Worm (Caenorhabditis elegans): Measurements from ENCODE around the gene sulp-5.
A peak's percentile ranks its signal among the peaks of the same experiment; 100 is the strongest.

sulp-5 gene

DNA sequence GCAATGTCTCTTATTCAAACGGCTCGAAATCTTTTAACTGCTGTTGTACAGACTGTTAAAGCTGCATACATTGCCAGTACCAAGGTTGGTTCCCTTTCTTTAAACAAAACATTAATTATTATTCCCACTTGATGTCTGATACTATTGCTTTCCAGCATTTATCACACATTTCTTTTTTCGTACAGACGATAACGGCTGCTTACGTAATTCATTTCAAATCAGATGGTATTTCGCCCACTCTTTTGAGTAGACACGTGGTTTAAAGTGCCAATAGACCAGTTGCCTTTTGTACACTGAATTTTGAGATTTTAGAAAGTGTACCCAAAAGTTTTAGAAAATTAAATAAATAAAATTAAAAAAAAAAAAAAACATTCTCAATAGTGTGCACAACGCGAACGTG is 30.4 kb upstream of the sulp-5 start:
- TF ChIP-seq fos-1 (tag; optimal IDR thresholded peaks at IDR 0.05): peak; percentile 57
- TF ChIP-seq gmeb-1 (tag; optimal IDR thresholded peaks at IDR 0.05): no peak
- TF ChIP-seq crh-2 (tag; optimal IDR thresholded peaks at IDR 0.05): peak; percentile 8
- peak; percentile 49 for TF ChIP-seq sma-9 (GFP tag; optimal IDR thresholded peaks at IDR 0.05)
- TF ChIP-seq sma-9 (tag; optimal IDR thresholded peaks at IDR 0.05): no peak

DNA sequence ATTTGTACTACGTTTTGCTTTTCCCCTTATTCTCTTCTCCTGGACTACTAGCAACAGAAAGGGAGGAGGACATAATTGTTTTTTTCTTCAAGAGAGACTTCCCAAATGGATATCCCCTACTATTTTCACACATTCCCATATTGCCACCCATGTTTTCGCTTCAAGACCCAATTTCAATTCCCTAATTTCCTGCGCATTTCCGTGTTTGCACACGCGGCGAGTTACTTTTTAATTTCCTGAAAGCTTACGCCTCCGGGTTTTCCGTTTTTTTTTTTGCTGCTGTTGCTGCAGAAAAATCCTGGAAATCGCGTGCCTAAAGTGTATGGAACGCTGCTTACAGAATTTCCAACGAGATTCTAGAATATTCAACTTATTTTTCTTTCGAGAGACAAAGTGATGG is 27.5 kb upstream of the sulp-5 start:
- TF ChIP-seq unc-55 (GFP tag; optimal IDR thresholded peaks at IDR 0.05): peak; percentile 21
- TF ChIP-seq C34F6.9 (tag; optimal IDR thresholded peaks at IDR 0.05): no peak
- no peak for TF ChIP-seq mab-5 (tag; optimal IDR thresholded peaks at IDR 0.05)

DNA sequence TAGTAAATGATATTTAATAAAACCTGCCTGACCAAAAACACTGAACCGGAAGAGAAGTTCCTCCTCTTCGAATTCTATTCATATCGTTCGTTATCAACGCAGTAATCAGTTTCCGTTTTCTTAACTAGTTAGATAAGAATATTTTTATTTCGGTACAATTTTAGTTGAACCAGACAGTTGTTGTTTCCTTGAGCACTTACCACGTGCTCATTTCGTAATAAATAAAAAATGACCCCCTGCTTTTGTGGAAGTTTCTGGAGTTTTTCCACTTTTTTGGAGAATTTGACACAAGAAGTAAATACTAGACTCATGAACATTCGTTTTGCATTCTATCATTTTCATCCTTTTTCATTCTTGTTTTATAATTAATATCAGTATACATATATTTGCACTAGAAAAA is 26.1 kb upstream of the sulp-5 start:
- peak; percentile 25 for TF ChIP-seq unc-55 (GFP tag; optimal IDR thresholded peaks at IDR 0.05)
- no peak for TF ChIP-seq egl-27 (tag; optimal IDR thresholded peaks at IDR 0.05)

DNA sequence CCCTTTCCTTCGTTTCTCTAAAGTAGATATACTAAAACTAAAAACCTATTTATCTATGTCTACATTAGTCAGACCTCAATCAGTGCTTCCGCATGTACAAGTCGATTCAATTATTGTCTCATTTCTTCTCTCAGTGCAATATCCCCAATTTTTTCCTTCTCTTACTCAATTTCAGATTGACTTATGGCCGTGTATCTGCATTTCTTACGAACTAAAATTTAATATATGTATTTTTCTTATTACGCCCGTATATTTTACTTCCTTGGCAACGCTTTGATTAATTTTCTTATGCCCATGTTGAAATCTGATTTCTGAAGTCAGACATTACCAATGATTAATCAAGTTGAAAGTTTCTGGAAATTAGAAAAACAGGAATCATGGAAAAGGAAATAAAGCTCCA is 24.9 kb upstream of the sulp-5 start:
- TF ChIP-seq dmd-4 (tag; optimal IDR thresholded peaks at IDR 0.05): peak; percentile 15
- peak in 1 of 2 experiments; percentile 50 for TF ChIP-seq lsy-2 (tag; optimal IDR thresholded peaks at IDR 0.05)
- TF ChIP-seq alr-1 (tag; optimal IDR thresholded peaks at IDR 0.05): no peak
- peak; percentile 50 for TF ChIP-seq nhr-21 (tag; optimal IDR thresholded peaks at IDR 0.05)
- no peak for TF ChIP-seq nhr-6 (tag; optimal IDR thresholded peaks at IDR 0.05)

DNA sequence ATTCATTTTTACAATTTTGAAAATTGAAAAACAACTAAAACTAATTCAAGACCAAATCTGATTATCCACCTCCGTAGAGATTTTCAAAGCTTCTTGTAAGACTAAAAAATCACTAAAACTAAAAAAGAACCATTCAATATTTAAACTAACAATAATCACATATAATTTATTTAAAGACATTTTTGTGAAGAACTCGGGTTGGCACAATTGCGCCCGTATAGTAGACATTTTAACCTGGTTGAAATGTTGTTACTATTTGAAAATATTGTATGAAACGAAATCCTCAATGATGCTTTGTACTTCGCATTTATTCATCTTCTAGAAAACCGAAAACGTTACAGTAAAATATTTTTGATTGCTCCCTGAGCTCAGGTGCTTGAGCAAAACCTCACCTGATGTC is 23.8 kb upstream of the sulp-5 start:
- TF ChIP-seq gmeb-1 (tag; optimal IDR thresholded peaks at IDR 0.05): no peak
- TF ChIP-seq nhr-25 (tag; optimal IDR thresholded peaks at IDR 0.05): no peak
- no peak for TF ChIP-seq unc-39 (tag; optimal IDR thresholded peaks at IDR 0.05)
- TF ChIP-seq crh-2 (tag; optimal IDR thresholded peaks at IDR 0.05): no peak
- TF ChIP-seq nhr-129 (tag; optimal IDR thresholded peaks at IDR 0.05): no peak
- no peak for TF ChIP-seq blmp-1 (tag; optimal IDR thresholded peaks at IDR 0.05; ENCODE audit: insufficient read depth)
- no peak for TF ChIP-seq ceh-16 (tag; optimal IDR thresholded peaks at IDR 0.05)
- no peak for TF ChIP-seq ceh-82 (tag; optimal IDR thresholded peaks at IDR 0.05)
- TF ChIP-seq lin-13 (GFP tag; optimal IDR thresholded peaks at IDR 0.05): no peak
- TF ChIP-seq nhr-10 (tag; optimal IDR thresholded peaks at IDR 0.05): no peak
- TF ChIP-seq sem-4 (tag; optimal IDR thresholded peaks at IDR 0.05): no peak
- no peak for TF ChIP-seq dmd-4 (tag; optimal IDR thresholded peaks at IDR 0.05)
- TF ChIP-seq Y55F3AM.14 (GFP tag; optimal IDR thresholded peaks at IDR 0.05): no peak

DNA sequence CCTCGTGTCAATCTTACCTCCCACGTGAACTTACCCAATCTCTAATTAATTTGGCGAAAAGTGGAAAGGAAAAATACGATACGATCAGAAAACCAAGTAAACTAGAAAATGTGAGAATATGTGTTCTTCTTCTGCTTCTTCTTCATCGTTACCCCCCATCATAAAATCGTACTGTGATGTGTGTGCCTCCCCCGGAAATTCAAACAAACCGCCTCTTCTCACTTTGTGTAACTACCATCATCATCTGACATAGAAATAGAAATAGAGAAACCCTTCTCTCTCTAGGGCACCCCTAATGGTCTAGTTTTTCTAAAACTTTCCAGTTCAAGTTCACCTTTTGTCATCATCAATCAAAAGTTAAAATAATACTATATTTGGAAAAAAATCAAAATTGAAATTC is 22.1 kb upstream of the sulp-5 start:
- TF ChIP-seq sma-9 (GFP tag; optimal IDR thresholded peaks at IDR 0.05): peak; percentile 43
- TF ChIP-seq sma-9 (tag; optimal IDR thresholded peaks at IDR 0.05): no peak
- TF ChIP-seq ztf-11 (tag; optimal IDR thresholded peaks at IDR 0.05): no peak
- peak; percentile 77 for TF ChIP-seq nhr-25 (tag; optimal IDR thresholded peaks at IDR 0.05)
- no peak for TF ChIP-seq nhr-10 (tag; optimal IDR thresholded peaks at IDR 0.05)

DNA sequence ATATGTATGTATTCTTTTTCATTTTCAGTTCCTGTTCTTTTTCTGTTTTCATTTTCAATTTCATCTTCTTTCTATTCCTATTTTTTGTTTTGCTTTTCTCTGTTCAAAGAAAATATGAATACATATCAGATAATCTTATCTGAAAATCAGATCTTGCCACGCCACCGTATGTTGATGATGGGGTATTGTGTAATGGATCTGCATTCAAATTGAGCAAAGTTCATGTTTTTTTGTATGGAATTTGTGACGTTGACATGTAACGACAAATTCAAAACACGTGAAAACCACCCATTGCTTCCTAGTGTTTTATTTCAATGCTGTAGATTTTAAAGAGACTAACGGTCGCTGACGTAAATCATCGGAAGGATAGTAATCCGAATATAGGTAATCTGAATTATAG is 21.5 kb upstream of the sulp-5 start:
- TF ChIP-seq sem-4 (tag; optimal IDR thresholded peaks at IDR 0.05) (no peak), lin-11 (tag; optimal IDR thresholded peaks at IDR 0.05) (no peak), sma-9 (GFP tag; optimal IDR thresholded peaks at IDR 0.05) (peak; percentile 29), sma-9 (tag; optimal IDR thresholded peaks at IDR 0.05) (no peak)

DNA sequence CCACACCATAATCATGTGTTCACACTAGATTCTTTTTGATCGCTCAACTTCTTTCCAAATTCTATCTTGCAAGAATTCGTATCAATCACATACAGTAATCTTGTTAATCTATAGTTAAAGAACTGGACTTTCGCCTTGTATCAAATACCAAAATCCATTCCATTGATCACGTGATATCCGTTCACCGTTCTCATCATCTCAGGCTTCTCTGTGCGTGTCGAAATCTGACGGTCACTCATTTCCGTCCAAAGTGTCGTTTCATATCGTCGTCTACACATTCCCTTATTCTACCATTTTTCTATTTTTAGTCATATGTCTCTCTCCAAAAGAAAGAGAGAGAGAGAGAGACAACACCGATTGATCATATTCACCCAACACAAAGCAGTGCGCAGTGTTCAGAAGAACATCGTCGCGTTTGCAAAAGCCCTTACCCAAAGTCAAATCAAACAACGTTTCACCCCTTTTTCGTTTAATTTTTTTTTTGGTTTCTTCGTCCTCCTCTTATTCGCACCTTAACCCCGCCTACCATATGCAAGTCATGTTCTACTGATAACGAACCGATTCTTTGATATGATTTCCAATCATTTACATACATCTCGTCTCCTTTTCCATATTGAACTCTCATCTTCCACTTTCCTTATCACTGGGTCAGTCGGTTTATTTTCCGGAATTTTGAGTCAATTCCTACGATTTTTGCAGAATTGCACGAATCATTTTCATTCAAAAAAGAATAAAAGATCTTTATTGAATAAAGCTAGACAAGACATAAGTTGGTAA is 20.6 kb upstream of the sulp-5 start:
- peak; percentile 79 for TF ChIP-seq sma-3 (GFP tag; optimal IDR thresholded peaks at IDR 0.05)
- peak; percentile 94 for TF ChIP-seq nhr-21 (tag; optimal IDR thresholded peaks at IDR 0.05)
- peak in 1 of 2 experiments; percentile 48 for TF ChIP-seq lsy-2 (tag; optimal IDR thresholded peaks at IDR 0.05)
- TF ChIP-seq blmp-1 (tag; optimal IDR thresholded peaks at IDR 0.05; ENCODE audit: insufficient read depth): peak; percentile 87
- no peak for TF ChIP-seq ama-1 (optimal IDR thresholded peaks at IDR 0.05)
- no peak for TF ChIP-seq unc-62 (GFP tag; optimal IDR thresholded peaks at IDR 0.05)
- no peak for TF ChIP-seq nhr-12 (tag; optimal IDR thresholded peaks at IDR 0.05)
- peak; percentile 90 for TF ChIP-seq nhr-25 (tag; optimal IDR thresholded peaks at IDR 0.05)
- TF ChIP-seq egl-27 (tag; optimal IDR thresholded peaks at IDR 0.05): peak; percentile 69
- TF ChIP-seq sma-9 (GFP tag; optimal IDR thresholded peaks at IDR 0.05): peak; percentile 91
- no peak for TF ChIP-seq sma-9 (tag; optimal IDR thresholded peaks at IDR 0.05)
- no peak for TF ChIP-seq gmeb-1 (tag; optimal IDR thresholded peaks at IDR 0.05)
- TF ChIP-seq F13H6.1 (tag; optimal IDR thresholded peaks at IDR 0.05): peak; percentile 57
- peak; percentile 52 to 84 for TF ChIP-seq mdl-1 (tag; optimal IDR thresholded peaks at IDR 0.05)
- TF ChIP-seq fos-1 (tag; optimal IDR thresholded peaks at IDR 0.05): peak; percentile 96
